Worm (Caenorhabditis elegans) whole organism, young adult: ENCODE data around the gene inx-6.

ENCODE experiments used
- B0035.1 ChIP-seq: sonication (generic microtip); optimal IDR thresholded peaks from 2 replicates; lab custom pipeline; 2016; ENCODE audit warnings: missing genetic modification characterization, mild to moderate bottlenecking, missing compliant biosample characterization, missing genotype, missing genetic modification reagents
- B0336.3 ChIP-seq: fragments of 200-800 bp; sonication (Bioruptor generic); IDR thresholded peaks from 2 replicates; pipeline ENCODE4 v1.3.6; 2022; ENCODE audit warnings: missing genetic modification characterization, missing compliant biosample characterization
- D2030.7 ChIP-seq: fragments of 200-800 bp; sonication (Bioruptor generic); IDR thresholded peaks from 2 replicates; pipeline ENCODE4 v1.3.6; 2022; ENCODE audit warnings: missing genetic modification reagents, missing genetic modification characterization, missing compliant biosample characterization
- F49E8.2 ChIP-seq: sonication (generic microtip); optimal IDR thresholded peaks from 3 replicates; lab custom pipeline; 2017; ENCODE audit warnings: missing genetic modification characterization, mild to moderate bottlenecking, missing compliant biosample characterization, antibody characterized with exemption, moderate library complexity; ENCODE audit not compliant: insufficient read depth
- F55B11.4 ChIP-seq: sonication (generic microtip); optimal IDR thresholded peaks from 2 replicates; lab custom pipeline; 2016; ENCODE audit warnings: missing compliant biosample characterization, missing genetic modification characterization, borderline replicate concordance; ENCODE audit not compliant: insufficient read depth
- F57C9.4 ChIP-seq: sonication (generic microtip); optimal IDR thresholded peaks from 2 replicates; lab custom pipeline; 2017; ENCODE audit warnings: mild to moderate bottlenecking, missing genetic modification characterization, missing compliant biosample characterization
- Y56A3A.18 ChIP-seq: fragments of 200-800 bp; sonication (Bioruptor generic); IDR thresholded peaks from 2 replicates; pipeline ENCODE4 v1.3.6; 2022; ENCODE audit warnings: missing genetic modification reagents, missing genetic modification characterization, missing compliant biosample characterization
- ama-1 ChIP-seq, 3 experiments: fragments of 150-350 bp in 1 of 3; sonication (generic microtip) in 2 of 3; optimal IDR thresholded peaks; 2 replicates each; lab custom pipeline; 2014 to 2018; ENCODE audit warnings: missing biosample characterization in 2 of 3, missing genetic modification characterization in 2 of 3, missing genetic modification reagents in 2 of 3
- atf-7 ChIP-seq: sonication (generic microtip); optimal IDR thresholded peaks from 2 replicates; lab custom pipeline; 2017; ENCODE audit warnings: mild to moderate bottlenecking, missing genetic modification characterization, missing compliant biosample characterization
- attf-3 ChIP-seq: fragments of 200-800 bp; sonication (Bioruptor generic); conservative IDR thresholded peaks from 2 replicates; pipeline ENCODE4 v1.3.6; 2022; ENCODE audit warnings: missing genetic modification reagents, missing genetic modification characterization, missing compliant biosample characterization
- attf-6 ChIP-seq: fragments of 200-800 bp; sonication (Bioruptor generic); IDR thresholded peaks from 2 replicates; pipeline ENCODE4 v1.3.6; 2022; ENCODE audit warnings: missing genetic modification reagents, missing genetic modification characterization, missing compliant biosample characterization
- cebp-1 ChIP-seq, 2 experiments: fragments of 200-800 bp in 1 of 2; sonication (Bioruptor generic) in 1 of 2; sonication (generic microtip) in 1 of 2; IDR thresholded peaks in 1 of 2; optimal IDR thresholded peaks in 1 of 2; 2 replicates each; pipeline versions ENCODE4 v1.3.6 to Lab custom; 2017 to 2022; ENCODE audit warnings: missing compliant biosample characterization in 2 of 2, missing genetic modification characterization in 2 of 2, mild to moderate bottlenecking in 1 of 2, missing genetic modification reagents in 1 of 2, moderate library complexity in 1 of 2
- cebp-2 ChIP-seq: fragments of 200-800 bp; sonication (Bioruptor generic); IDR thresholded peaks from 2 replicates; pipeline ENCODE4 v1.3.6; 2022; ENCODE audit warnings: missing genetic modification characterization, missing compliant biosample characterization
- ceh-100 ChIP-seq: fragments of 200-800 bp; sonication (Bioruptor generic); IDR thresholded peaks from 2 replicates; pipeline ENCODE4 v1.3.6; 2022; ENCODE audit warnings: missing genetic modification reagents, missing genetic modification characterization, missing compliant biosample characterization
- dpff-1 ChIP-seq: sonication (generic microtip); optimal IDR thresholded peaks from 2 replicates; lab custom pipeline; 2017; ENCODE audit warnings: mild to moderate bottlenecking, missing genetic modification characterization, missing compliant biosample characterization
- him-1 ChIP-seq: sonication (generic microtip); optimal IDR thresholded peaks from 2 replicates; lab custom pipeline; 2016; ENCODE audit warnings: missing genotype, missing genetic modification reagents, missing genetic modification characterization, missing compliant biosample characterization
- hmg-20 ChIP-seq: fragments of 200-800 bp; sonication (Bioruptor generic); IDR thresholded peaks from 2 replicates; pipeline ENCODE4 v1.3.6; 2022; ENCODE audit warnings: missing genetic modification reagents, missing genetic modification characterization, missing compliant biosample characterization
- hrde-1 ChIP-seq: sonication (generic microtip); optimal IDR thresholded peaks from 2 replicates; lab custom pipeline; 2016; ENCODE audit warnings: missing genetic modification characterization, mild to moderate bottlenecking, missing compliant biosample characterization, moderate library complexity, missing genotype, missing genetic modification reagents, borderline replicate concordance
- let-607 ChIP-seq, 2 experiments: fragments of 200-800 bp in 1 of 2; sonication (Bioruptor generic) in 1 of 2; sonication (generic microtip) in 1 of 2; optimal IDR thresholded peaks; 2 replicates each; lab custom pipeline; 2016 to 2018; ENCODE audit warnings: mild to moderate bottlenecking in 2 of 2, missing compliant biosample characterization in 2 of 2, missing genetic modification characterization in 2 of 2, moderate library complexity in 2 of 2, missing genotype in 1 of 2
- lin-40 ChIP-seq: sonication (generic microtip); optimal IDR thresholded peaks from 2 replicates; lab custom pipeline; 2016; ENCODE audit warnings: missing genetic modification characterization, mild to moderate bottlenecking, missing compliant biosample characterization, missing genotype, missing genetic modification reagents
- lin-54 ChIP-seq: fragments of 200-800 bp; sonication (Bioruptor generic); optimal IDR thresholded peaks from 2 replicates; lab custom pipeline; 2018; ENCODE audit warnings: mild to moderate bottlenecking, missing genetic modification characterization, missing compliant biosample characterization
- madf-6 ChIP-seq: fragments of 200-800 bp; sonication (Bioruptor generic); IDR thresholded peaks from 2 replicates; pipeline ENCODE4 v1.3.6; 2022; ENCODE audit warnings: missing genetic modification reagents, missing genetic modification characterization, missing compliant biosample characterization
- madf-8 ChIP-seq: fragments of 200-800 bp; sonication (Bioruptor generic); conservative IDR thresholded peaks from 2 replicates; pipeline ENCODE4 v1.3.6; 2022; ENCODE audit warnings: missing genetic modification reagents, missing genetic modification characterization, missing compliant biosample characterization
- mel-28 ChIP-seq: sonication (generic microtip); optimal IDR thresholded peaks from 2 replicates; lab custom pipeline; 2016; ENCODE audit warnings: borderline replicate concordance, mild to moderate bottlenecking, missing genetic modification characterization, missing compliant biosample characterization
- nfya-2 ChIP-seq: fragments of 200-800 bp; sonication (Bioruptor generic); IDR thresholded peaks from 2 replicates; pipeline ENCODE4 v1.3.6; 2022; ENCODE audit warnings: missing genetic modification reagents, missing genetic modification characterization, missing compliant biosample characterization
- nhr-80 ChIP-seq: sonication (generic microtip); optimal IDR thresholded peaks from 2 replicates; lab custom pipeline; 2016; ENCODE audit warnings: missing genetic modification characterization, missing compliant biosample characterization
- nhr-90 ChIP-seq: sonication (generic microtip); optimal IDR thresholded peaks from 2 replicates; lab custom pipeline; 2016; ENCODE audit warnings: missing genotype, mild to moderate bottlenecking, missing genetic modification characterization, missing compliant biosample characterization
- rpc-1 ChIP-seq, 2 experiments: fragments of 150-350 bp in 1 of 2; sonication (generic microtip) in 1 of 2; optimal IDR thresholded peaks; 2 replicates each; lab custom pipeline; 2014 to 2018; ENCODE audit warnings: missing biosample characterization in 1 of 2, missing genetic modification characterization in 1 of 2, missing genetic modification reagents in 1 of 2, missing genotype in 1 of 2
- snpc-4 ChIP-seq, 5 experiments: fragments of 150-350 bp in 1 of 5; sonication (generic microtip) in 4 of 5; optimal IDR thresholded peaks; 2 replicates each; lab custom pipeline; 2014 to 2018; ENCODE audit warnings: missing genetic modification characterization in 5 of 5, missing biosample characterization in 3 of 5, antibody characterized with exemption in 2 of 5, mild to moderate bottlenecking in 2 of 5, missing compliant biosample characterization in 2 of 5, missing genotype in 2 of 5, moderate library complexity in 2 of 5, missing genetic modification reagents in 1 of 5
- somi-1 ChIP-seq: fragments of 200-800 bp; sonication (Bioruptor generic); optimal IDR thresholded peaks from 2 replicates; lab custom pipeline; 2018; ENCODE audit warnings: mild to moderate bottlenecking, missing genetic modification characterization, missing compliant biosample characterization
- tbx-9 ChIP-seq: sonication (generic microtip); optimal IDR thresholded peaks from 2 replicates; lab custom pipeline; 2016; ENCODE audit warnings: borderline replicate concordance, missing genetic modification characterization, inconsistent platforms, missing compliant biosample characterization
- unc-130 ChIP-seq: sonication (generic microtip); optimal IDR thresholded peaks from 2 replicates; lab custom pipeline; 2016; ENCODE audit warnings: missing genetic modification reagents, missing genetic modification characterization, missing compliant biosample characterization
- xnd-1 ChIP-seq: sonication (generic microtip); optimal IDR thresholded peaks from 2 replicates; lab custom pipeline; 2016; ENCODE audit warnings: missing genotype, missing genetic modification reagents, missing genetic modification characterization, missing compliant biosample characterization
- zim-3 ChIP-seq: sonication (generic microtip); optimal IDR thresholded peaks from 2 replicates; lab custom pipeline; 2017; ENCODE audit warnings: mild to moderate bottlenecking, missing genetic modification characterization, moderate library complexity, missing compliant biosample characterization
- ztf-18 ChIP-seq: sonication (generic microtip); optimal IDR thresholded peaks from 2 replicates; lab custom pipeline; 2016; ENCODE audit warnings: missing genotype, mild to moderate bottlenecking, missing genetic modification characterization, missing compliant biosample characterization
- ztf-22 ChIP-seq: fragments of 200-800 bp; sonication (Bioruptor generic); optimal IDR thresholded peaks from 2 replicates; lab custom pipeline; 2018; ENCODE audit warnings: mild to moderate bottlenecking, missing genetic modification characterization, moderate library complexity, missing compliant biosample characterization
- ztf-28 ChIP-seq: fragments of 200-800 bp; sonication (Bioruptor generic); IDR thresholded peaks from 2 replicates; pipeline ENCODE4 v1.3.6; 2022; ENCODE audit warnings: missing genetic modification reagents, missing genetic modification characterization, missing compliant biosample characterization

inx-6 gene

ce11 chrIV:12789088-12789487, 42.7 kb downstream of the inx-6 start, which contains the start of gene F07C6.3:
Gene F07C6.3, plus strand, starts transcription at chrIV:12789235.
- TF ChIP-seq cebp-1 (GFP tag; IDR thresholded peaks at IDR 0.05; lab: Robert Waterston, UW) (no peak), cebp-1 (tag; optimal IDR thresholded peaks at IDR 0.05; lab: Kevin White, UChicago) (no peak)

- TF ChIP-seq lin-54 (GFP tag; lab: Kevin White, UChicago): no peak
- TF ChIP-seq nhr-90: no peak
- no peak for TF ChIP-seq zim-3 (tag; lab: Kevin White, UChicago)
Observed at ce11 chrIV:12790871-12791270, 44.5 kb downstream of the inx-6 start, which contains the start of gene F07C6.2. Gene F07C6.2, plus strand, starts transcription at chrIV:12791171.

ce11 chrIV:12792494-12792893, 46.1 kb downstream of the inx-6 start, which contains the start of gene F07C6.6:
Gene F07C6.6, plus strand, starts transcription at chrIV:12792794.
- TF ChIP-seq attf-3 (GFP tag; lab: Robert Waterston, UW): no peak
- TF ChIP-seq, all 124 proteins: peak for 0

ce11 chrIV:12793621-12794020, 47.2 kb downstream of the inx-6 start, which contains the start of gene pin-2:
Gene pin-2, plus strand, starts transcription at chrIV:12793847.
- peak; percentile 25 for TF ChIP-seq nhr-80 (tag; lab: Kevin White, UChicago)
- no peak for TF ChIP-seq ceh-100 (GFP tag; lab: Robert Waterston, UW)

DNA sequence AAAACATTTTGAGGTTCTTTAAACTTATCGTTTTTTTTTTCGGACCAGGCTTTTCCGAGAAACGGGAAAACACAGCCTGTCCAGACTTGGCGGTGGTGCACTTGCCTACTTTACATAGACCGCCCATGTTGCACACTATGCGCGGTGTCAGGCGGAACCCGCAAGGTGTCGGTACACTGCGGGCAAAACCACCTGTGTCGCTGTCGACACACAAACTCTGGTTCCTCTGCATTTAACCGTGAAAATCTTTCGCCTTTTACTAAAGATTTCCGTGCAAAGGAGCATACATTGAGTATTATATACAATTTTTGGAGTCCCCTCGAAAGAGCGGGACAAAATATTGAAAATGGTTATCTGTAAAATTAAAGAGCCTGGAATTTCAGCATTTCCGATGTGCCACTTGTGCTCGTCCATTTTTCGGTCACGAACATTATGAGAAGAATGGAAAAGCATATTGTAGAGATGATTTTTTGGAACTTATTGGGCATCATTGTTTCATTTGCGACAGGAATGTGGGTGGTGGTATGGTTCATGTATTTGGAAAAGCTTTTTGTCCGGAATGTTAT, 49.1 kb downstream of the inx-6 start:
- no peak for TF ChIP-seq F55B11.4 (tag; lab: Kevin White, UChicago)
- TF ChIP-seq madf-8 (GFP tag; lab: Robert Waterston, UW): no peak
- TF ChIP-seq F49E8.2 (tag; lab: Kevin White, UChicago): no peak
- TF ChIP-seq B0336.3 (GFP tag; lab: Robert Waterston, UW): 0 out of 2 replicates have a peak, but pooled peaks have one; percentile 33
- TF ChIP-seq ama-1 (optimal IDR thresholded peaks at IDR 0.05; lab: Kevin White, UChicago): no peak
- no peak for TF ChIP-seq ama-1 (GFP tag; optimal IDR thresholded peaks at IDR 0.05; lab: Kevin White, UChicago)
- no peak for TF ChIP-seq ztf-28 (GFP tag; lab: Robert Waterston, UW)
- TF ChIP-seq xnd-1 (tag; lab: Kevin White, UChicago): peak; percentile 24
- no peak for TF ChIP-seq ztf-22 (GFP tag; lab: Kevin White, UChicago)
- no peak for TF ChIP-seq tbx-9 (tag; lab: Kevin White, UChicago)
- TF ChIP-seq cebp-1 (GFP tag; IDR thresholded peaks at IDR 0.05; lab: Robert Waterston, UW): no peak
- TF ChIP-seq cebp-1 (tag; optimal IDR thresholded peaks at IDR 0.05; lab: Kevin White, UChicago): no peak
- TF ChIP-seq lin-40 (tag; lab: Kevin White, UChicago): no peak
- peak; percentile 92 for TF ChIP-seq attf-6
- TF ChIP-seq dpff-1 (tag; lab: Kevin White, UChicago): no peak
- no peak for TF ChIP-seq ztf-18 (tag; lab: Kevin White, UChicago)
- TF ChIP-seq cebp-2: no peak
- no peak for TF ChIP-seq rpc-1 (optimal IDR thresholded peaks at IDR 0.05; lab: Kevin White, UChicago)
- TF ChIP-seq rpc-1 (tag; optimal IDR thresholded peaks at IDR 0.05; lab: Kevin White, UChicago): no peak
- TF ChIP-seq somi-1 (GFP tag; lab: Kevin White, UChicago): no peak
- no peak for TF ChIP-seq let-607 (tag; optimal IDR thresholded peaks at IDR 0.05; lab: Kevin White, UChicago)
- TF ChIP-seq him-1 (tag; lab: Kevin White, UChicago): peak; percentile 60
- TF ChIP-seq hrde-1: no peak
- no peak for TF ChIP-seq mel-28 (tag; lab: Kevin White, UChicago)
- TF ChIP-seq unc-130 (GFP tag; lab: Kevin White, UChicago): no peak
- TF ChIP-seq hmg-20 (GFP tag; lab: Robert Waterston, UW): no peak
- TF ChIP-seq F57C9.4 (tag; lab: Kevin White, UChicago): no peak
- TF ChIP-seq Y56A3A.18 (GFP tag; lab: Robert Waterston, UW): 0 out of 2 replicates have a peak, but pooled peaks have one; percentile 46
- peak; percentile 74 for TF ChIP-seq snpc-4 (GFP tag; optimal IDR thresholded peaks at IDR 0.05; lab: Kevin White, UChicago)
- peak; percentile 82 to 97 (median 94) for TF ChIP-seq snpc-4 (tag; optimal IDR thresholded peaks at IDR 0.05; lab: Kevin White, UChicago)
- TF ChIP-seq D2030.7: peak; percentile 90
- no peak for TF ChIP-seq atf-7 (tag; lab: Kevin White, UChicago)
- no peak for TF ChIP-seq nfya-2 (GFP tag; lab: Robert Waterston, UW)
- no peak for TF ChIP-seq B0035.1
- TF ChIP-seq madf-6 (GFP tag; lab: Robert Waterston, UW): peak; percentile 78
